Worm (Caenorhabditis elegans) whole organism, midembryonic: ENCODE results near the gene F37C4.5.

Experiments used
- T22C8.4 ChIP-seq: fragments of 200-800 bp; sonication (Bioruptor generic); IDR thresholded peaks from 2 replicates; pipeline ENCODE4 v1.3.6; 2022; ENCODE audit warnings: missing genetic modification characterization, missing compliant biosample characterization
- cog-1 ChIP-seq: sonication (generic microtip); optimal IDR thresholded peaks from 2 replicates; lab custom pipeline; 2016; ENCODE audit warnings: missing genetic modification characterization, missing compliant biosample characterization
- med-1 ChIP-seq: sonication (generic microtip); optimal IDR thresholded peaks from 2 replicates; lab custom pipeline; 2017; ENCODE audit warnings: missing genetic modification characterization, mild to moderate bottlenecking, missing compliant biosample characterization, antibody characterized with exemption, missing genetic modification reagents; ENCODE audit not compliant: insufficient read depth

- no peak for TF ChIP-seq cog-1 (tag; lab: Kevin White, UChicago)
- TF ChIP-seq med-1, result no peak
- TF ChIP-seq T22C8.4 (GFP tag; lab: Robert Waterston, UW), result no peak
Observed at ce11 chrIV:3843019-3843527, 30.5 kb downstream of the F37C4.5 start.
